Fruit fly (Drosophila melanogaster) whole organism, embryonic: Measurements from ENCODE around the gene sick.

Experiments
- Ada2b ChIP-seq: fragments of 200-800 bp; sonication (Bioruptor generic); IDR thresholded peaks from 2 replicates; pipeline ENCODE4 v1.3.6; 2022; ENCODE audit warnings: missing biosample characterization, missing genetic modification characterization
- Atf3 ChIP-seq: fragments of 200-800 bp; sonication (Bioruptor generic); optimal IDR thresholded peaks from 3 replicates; lab custom pipeline; 2016; ENCODE audit warnings: missing biosample characterization, missing genetic modification characterization
- Awh ChIP-seq: fragments of 200-800 bp; sonication (Bioruptor generic); IDR thresholded peaks from 2 replicates; pipeline ENCODE4, ENCODE4 v1.3.6; 2022; ENCODE audit warnings: missing biosample characterization, missing genetic modification characterization
- Bgb ChIP-seq: fragments of 200-800 bp; sonication (Bioruptor generic); IDR thresholded peaks from 2 replicates; pipeline ENCODE4 v1.3.6; 2022; ENCODE audit warnings: missing biosample characterization, missing genetic modification characterization; ENCODE audit not compliant: partially characterized antibody
- CG12236 ChIP-seq: fragments of 200-800 bp; sonication (Bioruptor generic); optimal IDR thresholded peaks from 2 replicates; lab custom pipeline; 2016; ENCODE audit warnings: missing biosample characterization, missing genetic modification characterization
- CG13894 ChIP-seq: fragments of 200-800 bp; sonication (Bioruptor generic); optimal IDR thresholded peaks from 3 replicates; lab custom pipeline; 2018; ENCODE audit warnings: missing biosample characterization, mild to moderate bottlenecking, missing genetic modification characterization, moderate library complexity
- CG14710 ChIP-seq: fragments of 200-800 bp; sonication (Bioruptor generic); optimal IDR thresholded peaks from 3 replicates; lab custom pipeline; 2019; ENCODE audit warnings: missing biosample characterization, mild to moderate bottlenecking, missing genetic modification characterization, moderate library complexity
- CG14860 ChIP-seq: fragments of 200-800 bp; sonication (Bioruptor generic); IDR thresholded peaks from 3 replicates; pipeline ENCODE4 v1.3.6; 2022; ENCODE audit warnings: missing biosample characterization, missing genetic modification characterization; ENCODE audit not compliant: partially characterized antibody
- CG32772 ChIP-seq: fragments of 200-800 bp; sonication (Bioruptor generic); IDR thresholded peaks from 2 replicates; pipeline ENCODE4 v1.3.6; 2022; ENCODE audit warnings: missing biosample characterization, missing genetic modification characterization
- CG4730 ChIP-seq: fragments of 200-800 bp; sonication (Bioruptor generic); IDR thresholded peaks from 2 replicates; pipeline ENCODE4 v1.3.6; 2022; ENCODE audit warnings: missing biosample characterization, missing genetic modification characterization
- CG6272 ChIP-seq: fragments of 200-800 bp; sonication (Bioruptor generic); IDR thresholded peaks from 2 replicates; pipeline ENCODE4 v1.3.6; 2022; ENCODE audit warnings: missing biosample characterization, missing genetic modification characterization
- CG7928 ChIP-seq: fragments of 200-800 bp; sonication (Bioruptor generic); optimal IDR thresholded peaks from 2 replicates; lab custom pipeline; 2017; ENCODE audit warnings: missing biosample characterization, mild to moderate bottlenecking, missing genetic modification characterization
- CG8290 ChIP-seq, 3 experiments: fragments of 200-800 bp; sonication (Bioruptor generic); optimal IDR thresholded peaks; 2 replicates each; lab custom pipeline; 2016 to 2019; ENCODE audit warnings: missing biosample characterization in 3 of 3, missing genetic modification characterization in 3 of 3, mild to moderate bottlenecking in 2 of 3, moderate library complexity in 1 of 3
- CG8478 ChIP-seq: fragments of >200 bp; optimal IDR thresholded peaks from 2 replicates; lab custom pipeline; 2018
- E2f2 ChIP-seq: fragments of 200-800 bp; sonication (Bioruptor generic); IDR thresholded peaks from 2 replicates; pipeline ENCODE4 v1.3.6; 2022; ENCODE audit warnings: missing biosample characterization, missing genetic modification characterization
- Ets97D ChIP-seq: fragments of 200-800 bp; sonication (Bioruptor generic); optimal IDR thresholded peaks from 3 replicates; lab custom pipeline; 2016; ENCODE audit warnings: missing biosample characterization, missing genetic modification characterization
- Hr3 ChIP-seq: fragments of 200-800 bp; sonication (Bioruptor generic); optimal IDR thresholded peaks from 3 replicates; lab custom pipeline; 2016; ENCODE audit warnings: missing biosample characterization, missing genetic modification characterization
- Jarid2 ChIP-seq: fragments of 200-800 bp; sonication (Bioruptor generic); optimal IDR thresholded peaks from 3 replicates; lab custom pipeline; 2017; ENCODE audit warnings: mild to moderate bottlenecking, missing biosample characterization, missing genetic modification reagents, missing genetic modification characterization
- Lhr ChIP-seq: fragments of 200-800 bp; sonication (Bioruptor generic); optimal IDR thresholded peaks from 3 replicates; lab custom pipeline; 2017; ENCODE audit warnings: mild to moderate bottlenecking, missing biosample characterization, missing genetic modification reagents, missing genetic modification characterization
- Oli ChIP-seq: fragments of 200-800 bp; sonication (Bioruptor generic); optimal IDR thresholded peaks from 2 replicates; lab custom pipeline; 2018; ENCODE audit warnings: missing biosample characterization, mild to moderate bottlenecking, missing genetic modification characterization, moderate library complexity
- Side ChIP-seq: fragments of 200-800 bp; sonication (Bioruptor generic); optimal IDR thresholded peaks from 2 replicates; lab custom pipeline; 2016; ENCODE audit warnings: missing biosample characterization, missing genetic modification characterization
- YL-1 ChIP-seq: fragments of 200-800 bp; sonication (Bioruptor generic); optimal IDR thresholded peaks from 3 replicates; lab custom pipeline; 2017; ENCODE audit warnings: missing biosample characterization, mild to moderate bottlenecking, missing genetic modification characterization
- abd-A ChIP-seq: fragments of 200-800 bp; sonication (Bioruptor generic); optimal IDR thresholded peaks from 3 replicates; lab custom pipeline; 2019; ENCODE audit warnings: missing biosample characterization, mild to moderate bottlenecking, missing genetic modification characterization, moderate library complexity
- ci ChIP-seq: fragments of 200-800 bp; sonication (Bioruptor generic); IDR thresholded peaks from 3 replicates; pipeline ENCODE4 v1.3.6; 2022; ENCODE audit warnings: missing biosample characterization, missing genetic modification characterization
- corto ChIP-seq: fragments of 200-800 bp; sonication (Bioruptor generic); optimal IDR thresholded peaks from 2 replicates; lab custom pipeline; 2016; ENCODE audit warnings: missing biosample characterization, mild to moderate bottlenecking, missing genetic modification characterization, moderate library complexity
- cwo ChIP-seq: fragments of 200-800 bp; sonication (Bioruptor generic); optimal IDR thresholded peaks from 3 replicates; lab custom pipeline; 2017; ENCODE audit warnings: missing biosample characterization, missing genetic modification characterization, mild to moderate bottlenecking, moderate library complexity, missing genetic modification reagents
- dan ChIP-seq: fragments of 200-800 bp; sonication (Bioruptor generic); IDR thresholded peaks from 2 replicates; pipeline ENCODE4 v1.3.6; 2022; ENCODE audit warnings: missing biosample characterization, missing genetic modification characterization
- dmrt99B ChIP-seq: fragments of 200-800 bp; sonication (Bioruptor generic); optimal IDR thresholded peaks from 2 replicates; lab custom pipeline; 2018; ENCODE audit warnings: missing biosample characterization, mild to moderate bottlenecking, missing genetic modification characterization, moderate library complexity
- fd96Cb ChIP-seq: fragments of 200-800 bp; sonication (Bioruptor generic); optimal IDR thresholded peaks from 2 replicates; lab custom pipeline; 2018; ENCODE audit warnings: missing biosample characterization, mild to moderate bottlenecking, missing genetic modification characterization, moderate library complexity
- gro ChIP-seq: fragments of 200-800 bp; sonication (Bioruptor generic); optimal IDR thresholded peaks from 2 replicates; lab custom pipeline; 2016; ENCODE audit warnings: missing biosample characterization, missing genetic modification characterization
- gsb-n ChIP-seq: fragments of 200-800 bp; sonication (Bioruptor generic); optimal IDR thresholded peaks from 3 replicates; lab custom pipeline; 2018; ENCODE audit warnings: missing biosample characterization, mild to moderate bottlenecking, missing genetic modification characterization
- h ChIP-seq: fragments of >200 bp; optimal IDR thresholded peaks from 2 replicates; lab custom pipeline; 2017
- lmd ChIP-seq: fragments of 200-800 bp; sonication (Bioruptor generic); IDR thresholded peaks from 2 replicates; pipeline ENCODE4 v1.3.6; 2022; ENCODE audit warnings: missing biosample characterization, missing genetic modification characterization
- lola ChIP-seq, 3 experiments: fragments of >200 bp in 2 of 3; fragments of 200-800 bp in 1 of 3; sonication (Bioruptor generic) in 1 of 3; optimal IDR thresholded peaks; 2 replicates each; lab custom pipeline; 2017 to 2019; ENCODE audit warnings: missing biosample characterization in 3 of 3, missing genetic modification characterization in 3 of 3, mild to moderate bottlenecking in 1 of 3, moderate library complexity in 1 of 3
- mirr ChIP-seq: fragments of 200-800 bp; sonication (Bioruptor generic); optimal IDR thresholded peaks from 3 replicates; lab custom pipeline; 2018; ENCODE audit warnings: missing biosample characterization, mild to moderate bottlenecking, missing genetic modification characterization
- mld ChIP-seq: fragments of 200-800 bp; sonication (Bioruptor generic); IDR thresholded peaks from 3 replicates; pipeline ENCODE4 v1.3.6; 2022; ENCODE audit warnings: missing biosample characterization, missing genetic modification characterization; ENCODE audit not compliant: partially characterized antibody
- onecut ChIP-seq: fragments of 200-800 bp; sonication (Bioruptor generic); IDR thresholded peaks from 2 replicates; pipeline ENCODE4 v1.3.6; 2022; ENCODE audit warnings: missing biosample characterization, missing genetic modification characterization
- org-1 ChIP-seq: fragments of 200-800 bp; sonication (Bioruptor generic); optimal IDR thresholded peaks from 2 replicates; lab custom pipeline; 2017; ENCODE audit warnings: missing biosample characterization, missing genetic modification characterization
- pnt ChIP-seq: fragments of 200-800 bp; sonication (Bioruptor generic); optimal IDR thresholded peaks from 3 replicates; lab custom pipeline; 2016; ENCODE audit warnings: missing biosample characterization, missing genetic modification characterization
- prd ChIP-seq, 3 experiments: fragments of >200 bp in 2 of 3; fragments of 200-800 bp in 1 of 3; sonication (Bioruptor generic) in 1 of 3; optimal IDR thresholded peaks in 2 of 3; IDR thresholded peaks in 1 of 3; 2 replicates in 2 of 3; 3 replicates in 1 of 3; pipeline versions ENCODE4 v1.3.6 to Lab custom; 2017 to 2022; ENCODE audit warnings: missing biosample characterization in 1 of 3, missing genetic modification characterization in 1 of 3
- scrt ChIP-seq: fragments of 200-800 bp; sonication (Bioruptor generic); optimal IDR thresholded peaks from 2 replicates; lab custom pipeline; 2018; ENCODE audit warnings: missing biosample characterization, mild to moderate bottlenecking, missing genetic modification characterization, moderate library complexity
- sens ChIP-seq: fragments of 200-800 bp; sonication (Bioruptor generic); peaks from one replicate; lab custom pipeline; 2016; ENCODE audit warnings: missing biosample characterization, missing genetic modification characterization
- stc ChIP-seq: fragments of 200-800 bp; sonication (Bioruptor generic); IDR thresholded peaks from 2 replicates; pipeline ENCODE4 v1.3.6; 2022; ENCODE audit warnings: missing biosample characterization, missing genetic modification characterization
- stwl ChIP-seq: fragments of 200-800 bp; sonication (Bioruptor generic); optimal IDR thresholded peaks from 3 replicates; lab custom pipeline; 2018; ENCODE audit warnings: missing biosample characterization, mild to moderate bottlenecking, missing genetic modification characterization, moderate library complexity
- toy ChIP-seq: fragments of 200-800 bp; sonication (Bioruptor generic); IDR thresholded peaks from 2 replicates; pipeline ENCODE4 v1.3.6; 2022; ENCODE audit warnings: missing biosample characterization, missing genetic modification characterization
- tx ChIP-seq: fragments of 200-800 bp; sonication (Bioruptor generic); optimal IDR thresholded peaks from 2 replicates; lab custom pipeline; 2016; ENCODE audit warnings: missing biosample characterization, missing genetic modification characterization
- wek ChIP-seq: fragments of 200-800 bp; sonication (Bioruptor generic); optimal IDR thresholded peaks from 3 replicates; lab custom pipeline; 2018; ENCODE audit warnings: missing biosample characterization, mild to moderate bottlenecking, missing genetic modification characterization, moderate library complexity
- zen ChIP-seq: fragments of 200-800 bp; sonication (Bioruptor generic); optimal IDR thresholded peaks from 3 replicates; lab custom pipeline; 2018; ENCODE audit warnings: missing biosample characterization, mild to moderate bottlenecking, missing genetic modification characterization, moderate library complexity

Gene sick

DNA sequence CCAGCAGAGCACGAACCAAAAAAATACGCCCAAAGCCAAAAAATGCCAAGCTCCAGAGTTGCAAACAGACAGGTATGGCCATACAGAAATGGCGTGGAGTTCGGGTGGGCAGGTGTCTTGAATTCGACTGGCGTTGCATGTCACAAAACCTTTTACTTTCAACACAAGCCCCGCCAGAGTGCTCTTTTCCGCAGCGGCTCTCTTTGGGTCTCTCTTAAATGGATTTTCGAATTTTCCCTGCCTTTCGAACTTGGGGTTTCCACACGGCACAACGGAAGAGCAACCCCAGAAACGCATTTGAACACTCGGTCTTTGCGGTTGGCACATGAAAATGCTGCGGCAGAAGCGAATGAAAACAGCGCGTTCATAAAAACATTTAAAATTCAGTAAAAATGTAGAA lies 121.7 kb downstream of the sick start (continued):
- TF ChIP-seq CG14710 (no peak), dmrt99B (tag; lab: Kevin White, UChicago) (no peak)

dm6 chr2L:19923786-19924185 lies 127.6 kb downstream of the sick start:
- TF ChIP-seq CG13894 (tag; lab: Kevin White, UChicago), result peak; percentile 58
- TF ChIP-seq stc (GFP tag; lab: Robert Waterston, UW), result no peak
- TF ChIP-seq CG6272 (GFP tag; lab: Robert Waterston, UW), result no peak
- TF ChIP-seq Awh (GFP tag; lab: Robert Waterston, UW), result no peak
- no peak for TF ChIP-seq h (lab: Kevin White, UChicago)
- no peak for TF ChIP-seq CG14860 (GFP tag; lab: Robert Waterston, UW)
- TF ChIP-seq mld (GFP tag; lab: Robert Waterston, UW), result no peak
- no peak; the same call in 1 of the 2 replicates for TF ChIP-seq onecut (GFP tag; lab: Robert Waterston, UW)
- no peak for TF ChIP-seq Ada2b (GFP tag; lab: Robert Waterston, UW)
- TF ChIP-seq pnt (GFP tag; lab: Kevin White, UChicago), result no peak
- no peak for TF ChIP-seq Side
- no peak for TF ChIP-seq CG32772 (GFP tag; lab: Robert Waterston, UW)
- TF ChIP-seq CG7928 (GFP tag; lab: Kevin White, UChicago), result no peak
- 0 out of 2 replicates have a peak, but pooled peaks have one; percentile 14 for TF ChIP-seq lmd (GFP tag; lab: Robert Waterston, UW)
- TF ChIP-seq abd-A (tag; lab: Kevin White, UChicago), result peak; percentile 95
- no peak for TF ChIP-seq gsb-n (tag; lab: Kevin White, UChicago)
- TF ChIP-seq lola (GFP tag; optimal IDR thresholded peaks at IDR 0.05; lab: Kevin White, UChicago), result no peak
- no peak for TF ChIP-seq cwo (GFP tag; lab: Kevin White, UChicago)
- TF ChIP-seq zen (tag; lab: Kevin White, UChicago), result no peak
- no peak for TF ChIP-seq Bgb (GFP tag; lab: Robert Waterston, UW)
- 0 out of 2 replicates have a peak, but pooled peaks have one; percentile 6 for TF ChIP-seq dan
- no peak for TF ChIP-seq stwl (tag; lab: Kevin White, UChicago)
- no peak for TF ChIP-seq scrt
- TF ChIP-seq mirr, result peak; percentile 12
- TF ChIP-seq Lhr (GFP tag; lab: Kevin White, UChicago), result no peak
- peak; percentile 29 for TF ChIP-seq sens (GFP tag; lab: Kevin White, UChicago)

dm6 chr2L:19930102-19930501 lies 133.9 kb downstream of the sick start:
- TF ChIP-seq Oli (tag; lab: Kevin White, UChicago) (peak; percentile 23), E2f2 (GFP tag; lab: Robert Waterston, UW) (0 out of 2 replicates have a peak, but pooled peaks have one; percentile 24), fd96Cb (tag; lab: Kevin White, UChicago) (peak; percentile 35), ci (GFP tag; lab: Robert Waterston, UW) (peak; percentile 56; the same call in 1 of the 3 replicates), h (lab: Kevin White, UChicago) (no peak), CG8478 (lab: Kevin White, UChicago) (no peak), prd (optimal IDR thresholded peaks at IDR 0.05; lab: Kevin White, UChicago) (no peak), prd (GFP tag; IDR thresholded peaks at IDR 0.05; lab: Robert Waterston, UW) (peak; percentile 60), YL-1 (no peak), Jarid2 (GFP tag; lab: Kevin White, UChicago) (peak; percentile 1), CG4730 (GFP tag; lab: Robert Waterston, UW) (no peak; the same call in 1 of the 2 replicates), corto (GFP tag; lab: Kevin White, UChicago) (no peak), CG8290 (GFP tag; optimal IDR thresholded peaks at IDR 0.05; lab: Kevin White, UChicago) (no peak), CG8290 (tag; optimal IDR thresholded peaks at IDR 0.05; lab: Kevin White, UChicago) (no peak), CG12236 (no peak), toy (GFP tag; lab: Robert Waterston, UW) (no peak), onecut (GFP tag; lab: Robert Waterston, UW) (no peak), org-1 (GFP tag; lab: Kevin White, UChicago) (no peak), Hr3 (GFP tag; lab: Kevin White, UChicago) (no peak), Ets97D (GFP tag; lab: Kevin White, UChicago) (no peak), Atf3 (no peak), gro (no peak), tx (no peak), pnt (GFP tag; lab: Kevin White, UChicago) (no peak), wek (GFP tag; lab: Kevin White, UChicago) (no peak), stc (GFP tag; lab: Robert Waterston, UW) (no peak)
